Fruit fly (Drosophila melanogaster): ENCODE results near the gene Fer1.
A peak's percentile ranks its signal among the peaks of the same experiment; 100 is the strongest.

Gene Fer1

dm6 chr3R:7186242-7187092 lies 50.5 kb downstream of the Fer1 start, which contains the start of the genes CG10055 and lap (continued):
- TF ChIP-seq CG42726 (GFP tag; IDR thresholded peaks at IDR 0.05; ENCODE audit: partially characterized antibody) (no peak), CG17186 (GFP tag; optimal IDR thresholded peaks at IDR 0.05) (no peak), CG34422 (GFP tag; IDR thresholded peaks at IDR 0.05) (peak; percentile 45; the same call in 1 of the 3 replicates), Lhr (GFP tag; optimal IDR thresholded peaks at IDR 0.05) (no peak), gem (tag; optimal IDR thresholded peaks at IDR 0.05) (no peak), Fer3 (tag; optimal IDR thresholded peaks at IDR 0.05) (no peak), CG8924 (tag; optimal IDR thresholded peaks at IDR 0.05) (peak; percentile 20), ATbp (GFP tag; optimal IDR thresholded peaks at IDR 0.05) (no peak), tin (GFP tag; optimal IDR thresholded peaks at IDR 0.05) (no peak), hbn (GFP tag; IDR thresholded peaks at IDR 0.05; ENCODE audit: partially characterized antibody) (0 out of 2 replicates have a peak, but pooled peaks have one; percentile 20), MESR4 (GFP tag; optimal IDR thresholded peaks at IDR 0.05) (peak; percentile 92), mirr (GFP tag; optimal IDR thresholded peaks at IDR 0.05) (no peak), pzg (GFP tag; optimal IDR thresholded peaks at IDR 0.05) (peak; percentile 73), Sry-β (GFP tag; optimal IDR thresholded peaks at IDR 0.05) (peak; percentile 79), CG10267 (tag; optimal IDR thresholded peaks at IDR 0.05) (peak; percentile 28), CG9727 (GFP tag; optimal IDR thresholded peaks at IDR 0.05) (peak; percentile 9), seq (GFP tag; IDR thresholded peaks at IDR 0.05) (no peak), tna (GFP tag; IDR thresholded peaks at IDR 0.05; ENCODE audit: partially characterized antibody) (peak; percentile 37; the same call in 1 of the 2 replicates), CG13287 (GFP tag; IDR thresholded peaks at IDR 0.05; ENCODE audit: partially characterized antibody) (peak; percentile 45; the same call in 1 of the 2 replicates), prd (optimal IDR thresholded peaks at IDR 0.05) (no peak), prd (GFP tag; IDR thresholded peaks at IDR 0.05) (no peak), otp (GFP tag; IDR thresholded peaks at IDR 0.05) (no peak), klu (GFP tag; IDR thresholded peaks at IDR 0.05) (no peak), CG10979 (tag; optimal IDR thresholded peaks at IDR 0.05) (no peak), CG4820 (GFP tag; optimal IDR thresholded peaks at IDR 0.05) (no peak), Mrtf (GFP tag; IDR thresholded peaks at IDR 0.05) (no peak), CG4617 (GFP tag; optimal IDR thresholded peaks at IDR 0.05; ENCODE audit: borderline replicate concordance) (peak; percentile 65), CG2116 (GFP tag; optimal IDR thresholded peaks at IDR 0.05) (peak; percentile 35), Chrac-16 (GFP tag; optimal IDR thresholded peaks at IDR 0.05) (no peak), Ssrp (tag; optimal IDR thresholded peaks at IDR 0.05) (no peak), CG6791 (GFP tag; IDR thresholded peaks at IDR 0.05; ENCODE audit: partially characterized antibody) (peak; percentile 56; the same call in 2 of the 3 replicates), CG14860 (GFP tag; IDR thresholded peaks at IDR 0.05; ENCODE audit: partially characterized antibody) (peak; percentile 38; the same call in 1 of the 3 replicates), NfI (GFP tag; optimal IDR thresholded peaks at IDR 0.05) (peak; percentile 11), CG9797 (GFP tag; optimal IDR thresholded peaks at IDR 0.05) (peak; percentile 55), ase (GFP tag; IDR thresholded peaks at IDR 0.05) (no peak), sim (GFP tag; IDR thresholded peaks at IDR 0.05) (no peak), CG9437 (GFP tag; optimal IDR thresholded peaks at IDR 0.05) (peak; percentile 100), Opbp (GFP tag; IDR thresholded peaks at IDR 0.05; ENCODE audit: partially characterized antibody) (peak; percentile 50; the same call in 1 of the 3 replicates), al (GFP tag; IDR thresholded peaks at IDR 0.05) (no peak), Med (GFP tag) (peak; percentile 74), CG8765 (GFP tag; IDR thresholded peaks at IDR 0.05) (no peak), phol (tag; optimal IDR thresholded peaks at IDR 0.05) (peak; percentile 97), Doc3 (GFP tag; IDR thresholded peaks at IDR 0.05; ENCODE audit: partially characterized antibody) (no peak), CG1602 (GFP tag; optimal IDR thresholded peaks at IDR 0.05) (no peak), trh (GFP tag; optimal IDR thresholded peaks at IDR 0.05) (no peak), row (GFP tag; IDR thresholded peaks at IDR 0.05) (peak; percentile 50), HmgD (GFP tag; optimal IDR thresholded peaks at IDR 0.05) (no peak), Hand (GFP tag; optimal IDR thresholded peaks at IDR 0.05) (no peak)

All from whole organism, embryonic.